Worm (Caenorhabditis elegans): ENCODE data around the gene tag-18.

DNA sequence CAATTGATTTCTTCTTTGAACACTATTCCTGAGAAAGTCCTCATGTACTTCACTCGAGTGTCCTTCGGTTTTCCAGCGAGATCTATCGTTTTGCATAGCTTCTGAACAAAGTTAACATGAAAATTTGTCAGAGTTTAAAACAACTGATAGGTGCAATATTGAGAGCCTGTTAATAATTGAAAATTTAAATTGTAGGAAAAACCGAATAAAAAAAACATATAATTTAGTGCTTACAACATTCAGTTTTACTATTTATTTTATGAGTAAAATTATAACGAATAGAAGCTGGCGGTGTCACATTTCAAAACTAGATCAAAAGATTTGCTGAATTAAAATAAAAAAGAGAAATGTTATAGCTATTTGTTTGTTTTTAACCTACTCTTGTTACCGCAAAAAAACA, 40.7 kb downstream of the tag-18 start, which contains the start of gene C02F12.8:
- TF ChIP-seq elt-1 (tag; optimal IDR thresholded peaks at IDR 0.05) (no peak), nfya-1 (tag; optimal IDR thresholded peaks at IDR 0.05; ENCODE audit: insufficient read depth) (no peak)

Measured in whole organism, L3 larva.